Worm (Caenorhabditis elegans) whole organism, mixed stage, embryonic: ENCODE measurements around the gene imp-2.

Source experiments
- M03D4.4 ChIP-seq: sonication (generic microtip); optimal IDR thresholded peaks from 2 replicates; lab custom pipeline; 2017; ENCODE audit warnings: mild to moderate bottlenecking, missing genetic modification characterization, missing compliant biosample characterization
- bed-3 ChIP-seq: fragments of 200-800 bp; sonication (Bioruptor generic); optimal IDR thresholded peaks from 3 replicates; lab custom pipeline; 2018; ENCODE audit warnings: mild to moderate bottlenecking, missing genetic modification characterization, moderate library complexity, missing compliant biosample characterization
- blmp-1 ChIP-seq: fragments of 150-350 bp; optimal IDR thresholded peaks from 2 replicates; lab custom pipeline; 2014; ENCODE audit warnings: missing biosample characterization, missing genetic modification characterization
- ces-1 ChIP-seq: fragments of 150-350 bp; optimal IDR thresholded peaks from 2 replicates; lab custom pipeline; 2014; ENCODE audit warnings: missing biosample characterization, missing genetic modification reagents, missing genetic modification characterization
- cnd-1 ChIP-seq: fragments of 200-800 bp; sonication (Bioruptor generic); optimal IDR thresholded peaks from 2 replicates; lab custom pipeline; 2018; ENCODE audit warnings: mild to moderate bottlenecking, missing genetic modification characterization, missing compliant biosample characterization
- elt-3 ChIP-seq: fragments of 150-350 bp; optimal IDR thresholded peaks from 2 replicates; lab custom pipeline; 2014; ENCODE audit warnings: missing biosample characterization, missing genetic modification characterization
- ham-2 ChIP-seq: fragments of 200-800 bp; sonication (Bioruptor generic); optimal IDR thresholded peaks from 2 replicates; lab custom pipeline; 2018; ENCODE audit warnings: mild to moderate bottlenecking, missing genetic modification characterization, missing compliant biosample characterization
- hlh-1 ChIP-seq: fragments of 150-350 bp; optimal IDR thresholded peaks from 2 replicates; lab custom pipeline; 2014; ENCODE audit warnings: missing biosample characterization, missing genetic modification reagents, missing genetic modification characterization
- lin-32 ChIP-seq: fragments of 200-800 bp; sonication (Bioruptor generic); optimal IDR thresholded peaks from 2 replicates; lab custom pipeline; 2018; ENCODE audit warnings: mild to moderate bottlenecking, missing genetic modification characterization, missing compliant biosample characterization
- mab-5 ChIP-seq: fragments of 150-350 bp; optimal IDR thresholded peaks from 2 replicates; lab custom pipeline; 2014; ENCODE audit warnings: missing biosample characterization, missing genetic modification characterization
- mep-1 ChIP-seq: fragments of 150-350 bp; optimal IDR thresholded peaks from 2 replicates; lab custom pipeline; 2017; ENCODE audit warnings: missing biosample characterization, missing genetic modification reagents, missing genetic modification characterization, inconsistent platforms
- nhr-12 ChIP-seq: fragments of 150-350 bp; optimal IDR thresholded peaks from 2 replicates; lab custom pipeline; 2014; ENCODE audit warnings: missing biosample characterization, missing genetic modification characterization
- nhr-28 ChIP-seq: fragments of 150-350 bp; optimal IDR thresholded peaks from 2 replicates; lab custom pipeline; 2014; ENCODE audit warnings: missing biosample characterization, missing genetic modification characterization
- sem-2 ChIP-seq: fragments of 200-800 bp; sonication (Bioruptor generic); optimal IDR thresholded peaks from 2 replicates; lab custom pipeline; 2018; ENCODE audit warnings: mild to moderate bottlenecking, missing genetic modification characterization, missing compliant biosample characterization
- sptf-1 ChIP-seq: sonication (generic microtip); optimal IDR thresholded peaks from 2 replicates; lab custom pipeline; 2017; ENCODE audit warnings: mild to moderate bottlenecking, missing genetic modification characterization, moderate library complexity, missing compliant biosample characterization
- tbx-8 ChIP-seq: fragments of 200-800 bp; sonication (Bioruptor generic); optimal IDR thresholded peaks from 2 replicates; lab custom pipeline; 2018; ENCODE audit warnings: mild to moderate bottlenecking, missing genetic modification characterization, moderate library complexity, missing compliant biosample characterization
- unc-120 ChIP-seq: sonication (generic microtip); optimal IDR thresholded peaks from 2 replicates; lab custom pipeline; 2017; ENCODE audit warnings: missing genetic modification characterization, missing compliant biosample characterization; ENCODE audit not compliant: poor library complexity, severe bottlenecking
- unc-39 ChIP-seq: fragments of 150-350 bp; optimal IDR thresholded peaks from 2 replicates; lab custom pipeline; 2014; ENCODE audit warnings: missing biosample characterization, missing genetic modification characterization
- unc-62 ChIP-seq: fragments of 150-350 bp; optimal IDR thresholded peaks from 2 replicates; lab custom pipeline; 2014; ENCODE audit warnings: missing biosample characterization, missing genetic modification reagents, missing genetic modification characterization

Gene imp-2

ce11 chrIV:11078482-11078881 lies 40.2 kb downstream of the imp-2 start, which contains the start of gene Y5F2A.4:
TSS of gene Y5F2A.4 (minus strand) at chrIV:11078582.
- no peak for TF ChIP-seq unc-39 (tag; lab: Kevin White, UChicago)

ce11 chrIV:11070895-11071294 lies 47.8 kb downstream of the imp-2 start:
- TF ChIP-seq tbx-8 (peak; percentile 16), sptf-1 (tag; lab: Kevin White, UChicago) (peak; percentile 80)
- TF ChIP-seq, all 35 proteins: peak for 2; not testable (repeated sequence) for 33

- TF ChIP-seq unc-120 (tag; lab: Kevin White, UChicago) (peak; percentile 57), bed-3 (GFP tag; lab: Kevin White, UChicago) (no peak), mab-5 (peak; percentile 62), nhr-28 (tag; lab: Kevin White, UChicago) (no peak), unc-39 (tag; lab: Kevin White, UChicago) (no peak), sem-2 (GFP tag; lab: Kevin White, UChicago) (no peak), M03D4.4 (tag; lab: Kevin White, UChicago) (no peak), hlh-1 (tag; lab: Kevin White, UChicago) (peak; percentile 68), blmp-1 (no peak), ham-2 (no peak), tbx-8 (no peak), unc-62 (GFP tag; lab: Kevin White, UChicago) (peak; percentile 100)
Observed at ce11 chrIV:11068314-11068713, 50.4 kb downstream of the imp-2 start.

- TF ChIP-seq ces-1 (GFP tag; lab: Kevin White, UChicago): no peak
- no peak for TF ChIP-seq M03D4.4 (tag; lab: Kevin White, UChicago)
- TF ChIP-seq nhr-12 (tag; lab: Kevin White, UChicago): no peak
- peak; percentile 52 for TF ChIP-seq unc-62 (GFP tag; lab: Kevin White, UChicago)
- TF ChIP-seq mep-1: no peak
- TF ChIP-seq elt-3: no peak
- no peak for TF ChIP-seq cnd-1
- TF ChIP-seq sem-2 (GFP tag; lab: Kevin White, UChicago): no peak
- TF ChIP-seq lin-32 (GFP tag; lab: Kevin White, UChicago): no peak
Observed at ce11 chrIV:11067003-11067402, 51.7 kb downstream of the imp-2 start, which contains the start of gene ttr-17. TSS of gene ttr-17 (minus strand) at chrIV:11067026.
